Fruit fly (Drosophila melanogaster): Measurements from ENCODE around the gene CG14563.

Gene CG14563

DNA sequence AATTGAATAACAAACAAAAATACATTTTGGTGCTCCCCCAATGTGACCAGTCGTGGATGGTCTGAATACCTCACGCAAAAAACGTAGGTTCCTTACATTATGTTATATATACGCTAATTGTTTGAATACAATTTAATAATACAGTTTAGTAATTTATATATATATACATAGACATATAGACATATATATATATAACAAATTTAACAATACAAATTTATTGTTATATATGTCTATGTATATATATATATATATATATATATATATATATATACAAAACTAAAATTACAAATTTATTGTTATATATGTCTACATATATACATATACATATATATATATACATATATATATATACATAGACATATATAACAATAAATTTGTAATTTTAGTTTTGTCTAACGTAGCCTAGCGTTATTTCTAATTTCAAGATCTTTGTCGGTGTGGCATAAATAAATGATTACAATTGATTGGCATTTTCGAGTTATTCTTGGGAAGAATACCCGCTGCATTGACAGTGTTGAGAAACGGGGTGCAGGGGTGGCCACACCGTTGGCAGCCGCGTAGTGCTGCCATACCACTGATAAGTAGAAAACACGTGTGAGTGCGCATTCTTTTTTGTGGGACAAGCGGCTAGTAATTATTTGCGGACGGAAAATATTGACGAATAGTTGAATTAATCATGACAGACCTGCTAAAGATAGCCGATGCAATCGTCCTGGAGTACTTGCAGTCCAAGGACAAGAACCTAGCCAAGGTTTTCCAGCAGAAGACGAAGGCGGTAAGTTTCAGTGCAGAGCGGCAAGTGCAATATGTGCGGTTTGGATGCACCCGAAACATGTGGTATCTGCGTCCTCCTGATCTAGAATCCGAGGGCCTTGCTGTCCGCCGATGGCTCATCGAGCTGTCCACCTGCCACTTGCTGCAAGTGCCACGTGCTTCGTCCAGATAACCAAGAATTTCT is 9.7 kb downstream of the CG14563 start, which contains the start of the genes CG7148 and Nopp140 (continued):
- TF ChIP-seq Max (GFP tag; optimal IDR thresholded peaks at IDR 0.05), result peak; percentile 97
- TF ChIP-seq CG12391 (tag; optimal IDR thresholded peaks at IDR 0.05), result peak; percentile 71
- peak; percentile 65 for TF ChIP-seq CG17328 (GFP tag; IDR thresholded peaks at IDR 0.05)
- TF ChIP-seq Meics (GFP tag; optimal IDR thresholded peaks at IDR 0.05), result peak; percentile 66
- peak; percentile 64; the same call in 1 of the 2 replicates for TF ChIP-seq CG1024 (GFP tag; IDR thresholded peaks at IDR 0.05)
- peak; percentile 32 for TF ChIP-seq CG11398 (GFP tag; optimal IDR thresholded peaks at IDR 0.05)
- TF ChIP-seq Drgx (GFP tag; IDR thresholded peaks at IDR 0.05), result peak; percentile 66
- TF ChIP-seq esg (GFP tag; conservative IDR thresholded peaks at IDR 0.05), result peak; percentile 44
- TF ChIP-seq BEAF-32 (GFP tag; optimal IDR thresholded peaks at IDR 0.05), result peak; percentile 40
- TF ChIP-seq trem (tag; optimal IDR thresholded peaks at IDR 0.05), result peak; percentile 81
- peak; percentile 60 for TF ChIP-seq CG18262 (tag; optimal IDR thresholded peaks at IDR 0.05)
- TF ChIP-seq CG3838 (GFP tag; optimal IDR thresholded peaks at IDR 0.05), result no peak
- TF ChIP-seq CG8944 (GFP tag; optimal IDR thresholded peaks at IDR 0.05), result peak; percentile 61
- peak; percentile 69 for TF ChIP-seq dysf (GFP tag; IDR thresholded peaks at IDR 0.05)
- TF ChIP-seq CG1832 (GFP tag; optimal IDR thresholded peaks at IDR 0.05), result no peak
- TF ChIP-seq D19B (GFP tag; optimal IDR thresholded peaks at IDR 0.05), result peak; percentile 33
- no peak for TF ChIP-seq fd64A (GFP tag; optimal IDR thresholded peaks at IDR 0.05)
- no peak for TF ChIP-seq GATAe (GFP tag; conservative IDR thresholded peaks at IDR 0.05)
- TF ChIP-seq CG15269 (tag; optimal IDR thresholded peaks at IDR 0.05), result peak; percentile 71
- TF ChIP-seq maf-S (GFP tag; optimal IDR thresholded peaks at IDR 0.05), result peak; percentile 45
- peak; percentile 65; the same call in 1 of the 2 replicates for TF ChIP-seq CG17612 (GFP tag; IDR thresholded peaks at IDR 0.05)
- peak; percentile 42 for TF ChIP-seq Usf (GFP tag; optimal IDR thresholded peaks at IDR 0.05)
- no peak for TF ChIP-seq CkIIα-i1 (GFP tag; IDR thresholded peaks at IDR 0.05)
- no peak for TF ChIP-seq ham (GFP tag; IDR thresholded peaks at IDR 0.05)
- no peak for TF ChIP-seq pita (GFP tag; optimal IDR thresholded peaks at IDR 0.05)
- TF ChIP-seq br (optimal IDR thresholded peaks at IDR 0.05), result no peak
- TF ChIP-seq Myb (GFP tag; optimal IDR thresholded peaks at IDR 0.05), result peak; percentile 42
- TF ChIP-seq Doc3 (GFP tag; IDR thresholded peaks at IDR 0.05; ENCODE audit: partially characterized antibody), result no peak
- peak; percentile 19 for TF ChIP-seq pb (GFP tag; optimal IDR thresholded peaks at IDR 0.05)
- peak; percentile 39 for TF ChIP-seq CG2875 (GFP tag; optimal IDR thresholded peaks at IDR 0.05)
- TF ChIP-seq seq (GFP tag; IDR thresholded peaks at IDR 0.05), result no peak
- TF ChIP-seq onecut (GFP tag; IDR thresholded peaks at IDR 0.05), result peak; percentile 58
- TF ChIP-seq slbo (GFP tag; IDR thresholded peaks at IDR 0.05), result peak; percentile 85
- TF ChIP-seq Aef1 (GFP tag; IDR thresholded peaks at IDR 0.05), result peak; percentile 58
- TF ChIP-seq Gsc (GFP tag; IDR thresholded peaks at IDR 0.05), result no peak
- peak; percentile 63 for TF ChIP-seq CG17385 (GFP tag; optimal IDR thresholded peaks at IDR 0.05)
- TF ChIP-seq CG15601 (tag; optimal IDR thresholded peaks at IDR 0.05), result peak; percentile 27
- TF ChIP-seq CG30431 (GFP tag; optimal IDR thresholded peaks at IDR 0.05), result peak; percentile 34
- TF ChIP-seq pzg (GFP tag; optimal IDR thresholded peaks at IDR 0.05), result peak; percentile 91
- peak; percentile 32 for TF ChIP-seq Lhr (GFP tag; optimal IDR thresholded peaks at IDR 0.05)
- TF ChIP-seq CG31224 (GFP tag; IDR thresholded peaks at IDR 0.05), result no peak
- TF ChIP-seq Side (GFP tag; optimal IDR thresholded peaks at IDR 0.05), result peak; percentile 62
- peak; percentile 51 for TF ChIP-seq Bteb2 (GFP tag; optimal IDR thresholded peaks at IDR 0.05)
- TF ChIP-seq Bgb (GFP tag; IDR thresholded peaks at IDR 0.05; ENCODE audit: partially characterized antibody), result peak; percentile 33; the same call in 1 of the 2 replicates
- no peak for TF ChIP-seq jigr1 (GFP tag; IDR thresholded peaks at IDR 0.05)
- no peak; the same call in 1 of the 2 replicates for TF ChIP-seq ro (GFP tag; IDR thresholded peaks at IDR 0.05)
- no peak for TF ChIP-seq corto (GFP tag; optimal IDR thresholded peaks at IDR 0.05)
- TF ChIP-seq vfl (GFP tag; optimal IDR thresholded peaks at IDR 0.05), result peak; percentile 59
- TF ChIP-seq CG15696 (tag; optimal IDR thresholded peaks at IDR 0.05), result peak; percentile 36

Data from whole organism, embryonic.